Fruit fly (Drosophila melanogaster) whole organism, embryonic: Measurements from ENCODE around the gene CG31948.
A peak's percentile ranks its signal among the peaks of the same experiment; 100 is the strongest.

Source experiments
- Abd-B ChIP-seq: fragments of 200-800 bp; sonication (Bioruptor generic); optimal IDR thresholded peaks from 2 replicates; lab custom pipeline; 2018; ENCODE audit warnings: missing biosample characterization, mild to moderate bottlenecking, missing genetic modification characterization, moderate library complexity
- Aef1 ChIP-seq: fragments of 200-800 bp; sonication (Bioruptor generic); IDR thresholded peaks from 3 replicates; pipeline ENCODE4 v1.3.6; 2022; ENCODE audit warnings: missing biosample characterization, missing genetic modification characterization
- Atf6 ChIP-seq: fragments of 200-800 bp; sonication (Bioruptor generic); IDR thresholded peaks from 2 replicates; pipeline ENCODE4 v1.3.6; 2022; ENCODE audit warnings: missing biosample characterization, missing genetic modification characterization
- Bdp1 ChIP-seq: fragments of 200-800 bp; sonication (Bioruptor generic); optimal IDR thresholded peaks from 3 replicates; lab custom pipeline; 2016; ENCODE audit warnings: missing biosample characterization, missing genetic modification characterization
- Bteb2 ChIP-seq: fragments of 200-800 bp; sonication (Bioruptor generic); optimal IDR thresholded peaks from 2 replicates; lab custom pipeline; 2016; ENCODE audit warnings: missing biosample characterization, missing genetic modification characterization
- CG10565 ChIP-seq: fragments of 200-800 bp; sonication (Bioruptor generic); optimal IDR thresholded peaks from 3 replicates; lab custom pipeline; 2016; ENCODE audit warnings: missing biosample characterization, mild to moderate bottlenecking, missing genetic modification characterization
- CG14710 ChIP-seq: fragments of 200-800 bp; sonication (Bioruptor generic); optimal IDR thresholded peaks from 3 replicates; lab custom pipeline; 2019; ENCODE audit warnings: missing biosample characterization, mild to moderate bottlenecking, missing genetic modification characterization, moderate library complexity
- CG17385 ChIP-seq: fragments of 200-800 bp; sonication (Bioruptor generic); optimal IDR thresholded peaks from 3 replicates; lab custom pipeline; 2018; ENCODE audit warnings: missing biosample characterization, mild to moderate bottlenecking, missing genetic modification characterization
- CG17568 ChIP-seq: fragments of 200-800 bp; sonication (Bioruptor generic); optimal IDR thresholded peaks from 2 replicates; lab custom pipeline; 2018; ENCODE audit warnings: missing biosample characterization, mild to moderate bottlenecking, missing genetic modification characterization, moderate library complexity
- CG2712 ChIP-seq: fragments of 200-800 bp; optimal IDR thresholded peaks from 3 replicates; lab custom pipeline; 2019; ENCODE audit warnings: missing biosample characterization, mild to moderate bottlenecking, missing genetic modification characterization, moderate library complexity
- CG3726 ChIP-seq: fragments of 200-800 bp; sonication (Bioruptor generic); IDR thresholded peaks from 3 replicates; pipeline ENCODE4, ENCODE4 v1.3.6; 2022; ENCODE audit warnings: missing biosample characterization, missing genetic modification characterization
- CG6254 ChIP-seq: fragments of 200-800 bp; sonication (Bioruptor generic); optimal IDR thresholded peaks from 3 replicates; lab custom pipeline; 2017; ENCODE audit warnings: mild to moderate bottlenecking, missing biosample characterization, missing genetic modification reagents, missing genetic modification characterization
- CG6854 ChIP-seq: fragments of 200-800 bp; sonication (Bioruptor generic); optimal IDR thresholded peaks from 3 replicates; lab custom pipeline; 2017; ENCODE audit warnings: missing biosample characterization, mild to moderate bottlenecking, missing genetic modification characterization
- CG7372 ChIP-seq: fragments of 200-800 bp; sonication (Bioruptor generic); IDR thresholded peaks from 2 replicates; pipeline ENCODE4 v1.3.6; 2022; ENCODE audit warnings: missing biosample characterization, missing genetic modification characterization
- CG8388 ChIP-seq: fragments of 200-800 bp; sonication (Bioruptor generic); optimal IDR thresholded peaks from 2 replicates; lab custom pipeline; 2019; ENCODE audit warnings: missing biosample characterization, mild to moderate bottlenecking, missing genetic modification characterization, moderate library complexity
- CG8765 ChIP-seq: fragments of 200-800 bp; sonication (Bioruptor generic); IDR thresholded peaks from 2 replicates; pipeline ENCODE4 v1.3.6; 2022; ENCODE audit warnings: missing biosample characterization, missing genetic modification characterization
- CG8924 ChIP-seq: fragments of 200-800 bp; optimal IDR thresholded peaks from 3 replicates; lab custom pipeline; 2019; ENCODE audit warnings: missing biosample characterization, mild to moderate bottlenecking, missing genetic modification characterization, moderate library complexity
- D19B ChIP-seq: fragments of 200-800 bp; sonication (Bioruptor generic); optimal IDR thresholded peaks from 2 replicates; lab custom pipeline; 2017; ENCODE audit warnings: missing biosample characterization, mild to moderate bottlenecking, missing genetic modification characterization
- Dek ChIP-seq: fragments of 200-800 bp; sonication (Bioruptor generic); optimal IDR thresholded peaks from 3 replicates; lab custom pipeline; 2019; ENCODE audit warnings: missing biosample characterization, mild to moderate bottlenecking, missing genetic modification characterization, moderate library complexity
- E2f2 ChIP-seq: fragments of 200-800 bp; sonication (Bioruptor generic); IDR thresholded peaks from 2 replicates; pipeline ENCODE4 v1.3.6; 2022; ENCODE audit warnings: missing biosample characterization, missing genetic modification characterization
- Elba2 ChIP-seq: fragments of 200-800 bp; sonication (Bioruptor generic); optimal IDR thresholded peaks from 3 replicates; lab custom pipeline; 2016; ENCODE audit warnings: missing biosample characterization, missing genetic modification characterization
- Ets65A ChIP-seq: fragments of 200-800 bp; sonication (Bioruptor generic); peaks from one replicate; lab custom pipeline; 2016; ENCODE audit warnings: missing biosample characterization, missing genetic modification characterization
- Ets97D ChIP-seq: fragments of 200-800 bp; sonication (Bioruptor generic); optimal IDR thresholded peaks from 3 replicates; lab custom pipeline; 2016; ENCODE audit warnings: missing biosample characterization, missing genetic modification characterization
- HLH3B ChIP-seq: fragments of 200-800 bp; sonication (Bioruptor generic); IDR thresholded peaks from 2 replicates; pipeline ENCODE4 v1.3.6; 2022; ENCODE audit warnings: missing biosample characterization, missing genetic modification characterization
- Hsf ChIP-seq: fragments of 200-800 bp; sonication (Bioruptor generic); optimal IDR thresholded peaks from 3 replicates; lab custom pipeline; 2016; ENCODE audit warnings: missing biosample characterization, missing genetic modification characterization
- Max ChIP-seq: fragments of 200-800 bp; sonication (Bioruptor generic); optimal IDR thresholded peaks from 2 replicates; lab custom pipeline; 2016; ENCODE audit warnings: missing biosample characterization, mild to moderate bottlenecking, missing genetic modification characterization
- Med ChIP-seq: fragments of 200-800 bp; sonication (Bioruptor generic); peaks from one replicate; lab custom pipeline; 2016; ENCODE audit warnings: missing biosample characterization, missing genetic modification characterization, mild to moderate bottlenecking, inconsistent platforms, moderate library complexity
- Myb ChIP-seq: fragments of 200-800 bp; sonication (Bioruptor generic); optimal IDR thresholded peaks from 2 replicates; lab custom pipeline; 2016; ENCODE audit warnings: missing biosample characterization, missing genetic modification characterization
- Nf-YC ChIP-seq: fragments of 200-800 bp; optimal IDR thresholded peaks from 3 replicates; lab custom pipeline; 2019; ENCODE audit warnings: missing biosample characterization, mild to moderate bottlenecking, missing genetic modification characterization, moderate library complexity
- PHDP ChIP-seq: fragments of 200-800 bp; sonication (Bioruptor generic); optimal IDR thresholded peaks from 3 replicates; lab custom pipeline; 2018; ENCODE audit warnings: missing biosample characterization, mild to moderate bottlenecking, missing genetic modification characterization, moderate library complexity
- Spps ChIP-seq: fragments of 200-800 bp; sonication (Bioruptor generic); optimal IDR thresholded peaks from 2 replicates; lab custom pipeline; 2018; ENCODE audit warnings: missing biosample characterization, mild to moderate bottlenecking, missing genetic modification characterization
- dm ChIP-seq: fragments of 200-800 bp; sonication (Bioruptor generic); optimal IDR thresholded peaks from 3 replicates; lab custom pipeline; 2016; ENCODE audit warnings: missing biosample characterization, missing genetic modification characterization
- dmrt99B ChIP-seq: fragments of 200-800 bp; sonication (Bioruptor generic); optimal IDR thresholded peaks from 2 replicates; lab custom pipeline; 2018; ENCODE audit warnings: missing biosample characterization, mild to moderate bottlenecking, missing genetic modification characterization, moderate library complexity
- ewg ChIP-seq: fragments of 200-800 bp; sonication (Bioruptor generic); optimal IDR thresholded peaks from 3 replicates; lab custom pipeline; 2017; ENCODE audit warnings: mild to moderate bottlenecking, missing biosample characterization, missing genetic modification reagents, missing genetic modification characterization
- gce ChIP-seq: fragments of 200-800 bp; sonication (Bioruptor generic); IDR thresholded peaks from 3 replicates; pipeline ENCODE4 v1.3.6; 2022; ENCODE audit warnings: missing biosample characterization, missing genetic modification characterization
- grau ChIP-seq: fragments of 200-800 bp; optimal IDR thresholded peaks from 3 replicates; lab custom pipeline; 2019; ENCODE audit warnings: missing biosample characterization, mild to moderate bottlenecking, missing genetic modification characterization, moderate library complexity
- hbn ChIP-seq: fragments of 200-800 bp; sonication (Bioruptor generic); IDR thresholded peaks from 2 replicates; pipeline ENCODE4 v1.3.6; 2022; ENCODE audit warnings: missing biosample characterization, missing genetic modification characterization; ENCODE audit not compliant: partially characterized antibody
- her ChIP-seq: fragments of 200-800 bp; sonication (Bioruptor generic); optimal IDR thresholded peaks from 2 replicates; lab custom pipeline; 2016; ENCODE audit warnings: missing biosample characterization, missing genetic modification characterization
- hkb ChIP-seq, 2 experiments: fragments of 200-800 bp in 1 of 2; fragments of >200 bp in 1 of 2; sonication (Bioruptor generic) in 1 of 2; IDR thresholded peaks in 1 of 2; optimal IDR thresholded peaks in 1 of 2; 2 replicates each; pipeline versions ENCODE4 v1.3.6 to Lab custom; 2017 to 2022; ENCODE audit warnings: missing biosample characterization in 1 of 2, missing genetic modification characterization in 1 of 2
- kah ChIP-seq: fragments of 200-800 bp; sonication (Bioruptor generic); optimal IDR thresholded peaks from 2 replicates; lab custom pipeline; 2018; ENCODE audit warnings: missing biosample characterization, mild to moderate bottlenecking, missing genetic modification characterization
- nmo ChIP-seq: fragments of 200-800 bp; sonication (Bioruptor generic); optimal IDR thresholded peaks from 2 replicates; lab custom pipeline; 2018; ENCODE audit warnings: missing biosample characterization, mild to moderate bottlenecking, missing genetic modification characterization, moderate library complexity
- psq ChIP-seq: fragments of 200-800 bp; sonication (Bioruptor generic); optimal IDR thresholded peaks from 2 replicates; lab custom pipeline; 2017; ENCODE audit warnings: missing biosample characterization, missing genetic modification characterization
- pzg ChIP-seq: fragments of 200-800 bp; sonication (Bioruptor generic); optimal IDR thresholded peaks from 3 replicates; lab custom pipeline; 2018; ENCODE audit warnings: missing biosample characterization, mild to moderate bottlenecking, missing genetic modification characterization, moderate library complexity
- ro ChIP-seq: fragments of 200-800 bp; sonication (Bioruptor generic); IDR thresholded peaks from 2 replicates; pipeline ENCODE4 v1.3.6; 2022; ENCODE audit warnings: missing biosample characterization, missing genetic modification characterization
- sim ChIP-seq: fragments of 200-800 bp; sonication (Bioruptor generic); IDR thresholded peaks from 2 replicates; pipeline ENCODE4 v1.3.6; 2022; ENCODE audit warnings: missing biosample characterization, missing genetic modification characterization
- sna ChIP-seq: fragments of 200-800 bp; sonication (Bioruptor generic); IDR thresholded peaks from 2 replicates; pipeline ENCODE4 v1.3.6; 2022; ENCODE audit warnings: missing biosample characterization, missing genetic modification characterization; ENCODE audit not compliant: partially characterized antibody
- so ChIP-seq: fragments of 200-800 bp; sonication (Bioruptor generic); IDR thresholded peaks from 3 replicates; pipeline ENCODE4 v1.3.6; 2022; ENCODE audit warnings: missing biosample characterization, missing genetic modification characterization
- stwl ChIP-seq: fragments of 200-800 bp; sonication (Bioruptor generic); optimal IDR thresholded peaks from 3 replicates; lab custom pipeline; 2018; ENCODE audit warnings: missing biosample characterization, mild to moderate bottlenecking, missing genetic modification characterization, moderate library complexity
- tap ChIP-seq: fragments of 200-800 bp; optimal IDR thresholded peaks from 3 replicates; lab custom pipeline; 2019; ENCODE audit warnings: missing biosample characterization, mild to moderate bottlenecking, missing genetic modification characterization, moderate library complexity
- tgo ChIP-seq: fragments of 200-800 bp; sonication (Bioruptor generic); IDR thresholded peaks from 3 replicates; pipeline ENCODE4 v1.3.6; 2022; ENCODE audit warnings: missing biosample characterization, missing genetic modification characterization
- tin ChIP-seq: fragments of 200-800 bp; sonication (Bioruptor generic); optimal IDR thresholded peaks from 3 replicates; lab custom pipeline; 2016; ENCODE audit warnings: missing biosample characterization, missing genetic modification characterization

CG31948 gene

DNA sequence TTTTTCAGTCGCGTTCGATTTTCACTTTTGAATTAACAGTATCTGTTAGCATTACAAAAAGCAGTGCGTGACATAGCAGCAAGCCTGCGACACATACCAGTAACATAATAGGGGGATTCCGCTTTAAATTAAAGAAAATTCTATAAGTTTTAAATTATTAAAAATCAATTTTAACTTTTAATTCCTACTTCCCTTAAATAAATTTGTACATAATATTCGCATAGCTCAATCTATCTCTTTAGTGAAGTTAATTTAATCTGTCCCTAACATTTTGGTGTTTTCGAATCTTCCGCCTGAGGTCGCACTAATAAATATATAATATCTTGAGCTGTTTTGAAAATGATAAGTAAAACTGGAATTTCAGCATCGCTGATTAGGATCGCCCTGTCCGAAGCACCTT is 4.0 kb upstream of the CG31948 start, which contains the start of gene CG9886 (continued):
- TF ChIP-seq Abd-B (GFP tag; lab: Kevin White, UChicago) (peak; percentile 12), tap (tag; lab: Kevin White, UChicago) (peak; percentile 68), HLH3B (GFP tag; lab: Robert Waterston, UW) (peak; percentile 18; the same call in 1 of the 2 replicates), her (GFP tag; lab: Kevin White, UChicago) (no peak), so (GFP tag; lab: Robert Waterston, UW) (no peak), ro (GFP tag; lab: Robert Waterston, UW) (no peak), Hsf (peak; percentile 56), dmrt99B (tag; lab: Kevin White, UChicago) (peak; percentile 62), CG17568 (no peak), CG8388 (peak; percentile 79), CG6254 (GFP tag; lab: Kevin White, UChicago) (peak; percentile 10), stwl (peak; percentile 89), Bdp1 (GFP tag; lab: Kevin White, UChicago) (no peak), gce (no peak), tgo (GFP tag; lab: Robert Waterston, UW) (peak; percentile 54; the same call in 1 of the 3 replicates), CG6854 (GFP tag; lab: Kevin White, UChicago) (peak; percentile 22), Myb (peak; percentile 44), Spps (peak; percentile 39), Max (GFP tag; lab: Kevin White, UChicago) (peak; percentile 58), Elba2 (GFP tag; lab: Kevin White, UChicago) (no peak), hbn (GFP tag; lab: Robert Waterston, UW) (no peak), Nf-YC (tag; lab: Kevin White, UChicago) (peak; percentile 60), dm (GFP tag; lab: Kevin White, UChicago) (no peak), Atf6 (peak; percentile 56), CG14710 (tag; lab: Kevin White, UChicago) (peak; percentile 77), CG7372 (GFP tag; lab: Robert Waterston, UW) (no peak), PHDP (peak; percentile 83), sim (peak; percentile 32; the same call in 1 of the 2 replicates), kah (GFP tag; lab: Kevin White, UChicago) (peak; percentile 5), Ets97D (GFP tag; lab: Kevin White, UChicago) (peak; percentile 23), grau (tag; lab: Kevin White, UChicago) (peak; percentile 74), Aef1 (no peak), ewg (peak; percentile 8), CG17385 (GFP tag; lab: Kevin White, UChicago) (peak; percentile 45), pzg (peak; percentile 42), sna (no peak), Bteb2 (GFP tag; lab: Kevin White, UChicago) (peak; percentile 34), D19B (GFP tag; lab: Kevin White, UChicago) (peak; percentile 8), CG8765 (no peak), psq (GFP tag; lab: Kevin White, UChicago) (no peak), CG10565 (GFP tag; lab: Kevin White, UChicago) (no peak), Ets65A (no peak), CG8924 (tag; lab: Kevin White, UChicago) (peak; percentile 70), E2f2 (GFP tag; lab: Robert Waterston, UW) (peak; percentile 78), CG3726 (GFP tag; lab: Robert Waterston, UW) (no peak), hkb (optimal IDR thresholded peaks at IDR 0.05; lab: Kevin White, UChicago) (no peak), hkb (GFP tag; IDR thresholded peaks at IDR 0.05; lab: Robert Waterston, UW) (peak; percentile 68), Dek (peak; percentile 57), nmo (GFP tag; lab: Kevin White, UChicago) (peak; percentile 84), CG2712 (peak; percentile 85), tin (GFP tag; lab: Kevin White, UChicago) (peak; percentile 67), Med (GFP tag; lab: Kevin White, UChicago) (peak; percentile 72)
